Worm (Caenorhabditis elegans) whole organism, L2 larva: ENCODE data around the gene cul-1.

Experiments used
- C34F6.9 ChIP-seq: fragments of 150-350 bp; optimal IDR thresholded peaks from 2 replicates; lab custom pipeline; 2014; ENCODE audit warnings: missing biosample characterization, missing genetic modification characterization
- F13H6.1 ChIP-seq: sonication (generic microtip); optimal IDR thresholded peaks from 2 replicates; lab custom pipeline; 2016; ENCODE audit warnings: missing genetic modification characterization, missing compliant biosample characterization
- Y55F3AM.14 ChIP-seq: fragments of 200-800 bp; sonication (Bioruptor generic); optimal IDR thresholded peaks from 2 replicates; lab custom pipeline; 2018; ENCODE audit warnings: mild to moderate bottlenecking, missing genetic modification characterization, missing compliant biosample characterization
- ZK546.5 ChIP-seq: sonication (generic microtip); optimal IDR thresholded peaks from 2 replicates; lab custom pipeline; 2017; ENCODE audit warnings: missing biosample characterization, missing genetic modification characterization
- alr-1 ChIP-seq: fragments of 150-350 bp; optimal IDR thresholded peaks from 2 replicates; lab custom pipeline; 2014; ENCODE audit warnings: missing biosample characterization, missing genetic modification characterization
- ama-1 ChIP-seq: fragments of 150-350 bp; optimal IDR thresholded peaks from 2 replicates; lab custom pipeline; 2018; ENCODE audit warnings: inconsistent platforms
- blmp-1 ChIP-seq: sonication (generic microtip); optimal IDR thresholded peaks from 2 replicates; lab custom pipeline; 2017; ENCODE audit warnings: missing genetic modification characterization, mild to moderate bottlenecking, missing compliant biosample characterization, antibody characterized with exemption, moderate library complexity; ENCODE audit not compliant: insufficient read depth
- ceh-16 ChIP-seq: fragments of 150-350 bp; optimal IDR thresholded peaks from 2 replicates; lab custom pipeline; 2014; ENCODE audit warnings: missing biosample characterization, missing genetic modification characterization
- ceh-82 ChIP-seq: fragments of 150-350 bp; optimal IDR thresholded peaks from 2 replicates; lab custom pipeline; 2014; ENCODE audit warnings: missing biosample characterization, missing genetic modification characterization
- crh-2 ChIP-seq: sonication (generic microtip); optimal IDR thresholded peaks from 2 replicates; lab custom pipeline; 2017; ENCODE audit warnings: missing biosample characterization, missing genetic modification characterization
- egl-27 ChIP-seq: sonication (generic microtip); optimal IDR thresholded peaks from 3 replicates; lab custom pipeline; 2017; ENCODE audit warnings: missing biosample characterization, missing genetic modification reagents, missing genetic modification characterization
- elt-1 ChIP-seq: fragments of 150-350 bp; optimal IDR thresholded peaks from 2 replicates; lab custom pipeline; 2014; ENCODE audit warnings: missing biosample characterization, missing genetic modification characterization
- elt-3 ChIP-seq: sonication (generic microtip); optimal IDR thresholded peaks from 2 replicates; lab custom pipeline; 2017; ENCODE audit warnings: missing biosample characterization, missing genetic modification characterization
- fos-1 ChIP-seq: fragments of 150-350 bp; optimal IDR thresholded peaks from 2 replicates; lab custom pipeline; 2014; ENCODE audit warnings: missing biosample characterization, missing genetic modification characterization
- gmeb-1 ChIP-seq: fragments of 150-350 bp; optimal IDR thresholded peaks from 2 replicates; lab custom pipeline; 2014; ENCODE audit warnings: missing biosample characterization, missing genetic modification characterization
- lin-11 ChIP-seq: fragments of 150-350 bp; sonication (generic microtip); optimal IDR thresholded peaks from 2 replicates; lab custom pipeline; 2014; ENCODE audit warnings: missing biosample characterization, missing genetic modification characterization, inconsistent platforms, mixed read lengths
- lin-13 ChIP-seq: fragments of 150-350 bp; optimal IDR thresholded peaks from 2 replicates; lab custom pipeline; 2014; ENCODE audit warnings: missing biosample characterization, missing genetic modification reagents, missing genetic modification characterization
- lsy-2 ChIP-seq, 2 experiments: fragments of 150-350 bp in 1 of 2; sonication (generic microtip) in 1 of 2; optimal IDR thresholded peaks; 2 replicates each; lab custom pipeline; 2014 to 2017; ENCODE audit warnings: missing biosample characterization in 2 of 2, missing genetic modification characterization in 2 of 2
- nhr-11 ChIP-seq: fragments of 150-350 bp; optimal IDR thresholded peaks from 2 replicates; lab custom pipeline; 2014; ENCODE audit warnings: missing biosample characterization, missing genetic modification characterization
- nhr-129 ChIP-seq: fragments of 150-350 bp; optimal IDR thresholded peaks from 2 replicates; lab custom pipeline; 2014; ENCODE audit warnings: missing biosample characterization, missing genetic modification characterization
- nhr-21 ChIP-seq: fragments of 150-350 bp; optimal IDR thresholded peaks from 2 replicates; lab custom pipeline; 2014; ENCODE audit warnings: missing biosample characterization, missing genetic modification characterization
- nhr-237 ChIP-seq: fragments of 150-350 bp; optimal IDR thresholded peaks from 2 replicates; lab custom pipeline; 2014; ENCODE audit warnings: missing biosample characterization, missing genetic modification characterization
- nhr-25 ChIP-seq: fragments of 150-350 bp; sonication (generic microtip); optimal IDR thresholded peaks from 3 replicates; lab custom pipeline; 2014; ENCODE audit warnings: missing biosample characterization, missing genetic modification characterization
- nhr-77 ChIP-seq: fragments of 150-350 bp; optimal IDR thresholded peaks from 2 replicates; lab custom pipeline; 2014; ENCODE audit warnings: missing biosample characterization, missing genetic modification characterization
- peb-1 ChIP-seq: fragments of 150-350 bp; optimal IDR thresholded peaks from 2 replicates; lab custom pipeline; 2014; ENCODE audit warnings: missing biosample characterization, missing genetic modification characterization
- sem-4 ChIP-seq: fragments of 150-350 bp; optimal IDR thresholded peaks from 2 replicates; lab custom pipeline; 2014; ENCODE audit warnings: missing biosample characterization, missing genetic modification reagents, missing genetic modification characterization
- skn-1 ChIP-seq: sonication (generic microtip); optimal IDR thresholded peaks from 2 replicates; lab custom pipeline; 2017; ENCODE audit warnings: missing biosample characterization, missing genetic modification characterization
- sma-3 ChIP-seq: sonication (generic microtip); optimal IDR thresholded peaks from 2 replicates; lab custom pipeline; 2016; ENCODE audit warnings: missing genetic modification reagents, missing genetic modification characterization, missing compliant biosample characterization
- snpc-4 ChIP-seq: fragments of 150-350 bp; optimal IDR thresholded peaks from 2 replicates; lab custom pipeline; 2014; ENCODE audit warnings: missing biosample characterization, missing genetic modification characterization
- unc-55 ChIP-seq: fragments of 150-350 bp; sonication (generic microtip); optimal IDR thresholded peaks from 3 replicates; lab custom pipeline; 2014; ENCODE audit warnings: missing biosample characterization, missing genetic modification reagents, missing genetic modification characterization
- unc-62 ChIP-seq: fragments of 150-350 bp; optimal IDR thresholded peaks from 2 replicates; lab custom pipeline; 2014; ENCODE audit warnings: missing biosample characterization, missing genetic modification reagents, missing genetic modification characterization
- zag-1 ChIP-seq: fragments of 150-350 bp; optimal IDR thresholded peaks from 2 replicates; lab custom pipeline; 2014; ENCODE audit warnings: missing biosample characterization, missing genetic modification characterization
- ztf-1 ChIP-seq: fragments of 200-800 bp; sonication (Bioruptor generic); conservative IDR thresholded peaks from 2 replicates; pipeline ENCODE4 v1.3.6; 2022; ENCODE audit warnings: missing genetic modification characterization, missing compliant biosample characterization
- ztf-11 ChIP-seq: sonication (generic microtip); optimal IDR thresholded peaks from 2 replicates; lab custom pipeline; 2017; ENCODE audit warnings: missing biosample characterization, missing genetic modification characterization
- ztf-4 ChIP-seq: fragments of 150-350 bp; optimal IDR thresholded peaks from 2 replicates; lab custom pipeline; 2014; ENCODE audit warnings: missing biosample characterization, missing genetic modification characterization

cul-1 gene

ce11 chrIII:10518884-10519283, 47.8 kb downstream of the cul-1 start:
- TF ChIP-seq nhr-129 (tag; lab: Kevin White, UChicago) = no peak

- no peak for TF ChIP-seq unc-55 (GFP tag; lab: Kevin White, UChicago)
- TF ChIP-seq skn-1 (tag; lab: Kevin White, UChicago) = no peak
- no peak for TF ChIP-seq ztf-1 (GFP tag; lab: Robert Waterston, UW)
- no peak for TF ChIP-seq Y55F3AM.14 (GFP tag; lab: Kevin White, UChicago)
- TF ChIP-seq nhr-25 (tag; lab: Kevin White, UChicago) = no peak
- TF ChIP-seq zag-1 (tag; lab: Kevin White, UChicago) = no peak
- TF ChIP-seq gmeb-1 (tag; lab: Kevin White, UChicago) = no peak
- TF ChIP-seq crh-2 (tag; lab: Kevin White, UChicago) = no peak
- no peak for TF ChIP-seq alr-1 (tag; lab: Kevin White, UChicago)
- TF ChIP-seq nhr-237 (tag; lab: Kevin White, UChicago) = no peak
- TF ChIP-seq, all 48 proteins: peak for 0
These were observed 48.6 kb downstream of the cul-1 start for ce11 chrIII:10519615-10520014.

- TF ChIP-seq ama-1 (no peak), snpc-4 (tag; lab: Kevin White, UChicago) (no peak), egl-27 (tag; lab: Kevin White, UChicago) (no peak), nhr-77 (no peak), F13H6.1 (tag; lab: Kevin White, UChicago) (peak; percentile 61), lin-11 (tag; lab: Kevin White, UChicago) (no peak), C34F6.9 (tag; lab: Kevin White, UChicago) (peak; percentile 6), blmp-1 (tag; lab: Kevin White, UChicago) (no peak), crh-2 (tag; lab: Kevin White, UChicago) (no peak), nhr-21 (tag; lab: Kevin White, UChicago) (no peak), ceh-16 (tag; lab: Kevin White, UChicago) (no peak), elt-3 (tag; lab: Kevin White, UChicago) (no peak), nhr-237 (tag; lab: Kevin White, UChicago) (no peak), peb-1 (tag; lab: Kevin White, UChicago) (no peak), nhr-25 (tag; lab: Kevin White, UChicago) (no peak), nhr-129 (tag; lab: Kevin White, UChicago) (peak; percentile 14), unc-62 (no peak), ztf-11 (tag; lab: Kevin White, UChicago) (no peak), gmeb-1 (tag; lab: Kevin White, UChicago) (no peak), ZK546.5 (tag; lab: Kevin White, UChicago) (no peak), ztf-4 (tag; lab: Kevin White, UChicago) (no peak), elt-1 (no peak), alr-1 (tag; lab: Kevin White, UChicago) (no peak), fos-1 (tag; lab: Kevin White, UChicago) (no peak), ceh-82 (tag; lab: Kevin White, UChicago) (no peak), sma-3 (GFP tag; lab: Kevin White, UChicago) (no peak), lsy-2 (tag; optimal IDR thresholded peaks at IDR 0.05; lab: Kevin White, UChicago) (peak in 1 of 2 experiments; percentile 7)
These were observed 49.5 kb downstream of the cul-1 start, which contains the start of gene unc-49 for ce11 chrIII:10520523-10520922. Gene unc-49, plus strand, starts transcription at chrIII:10520762.

ce11 chrIII:10521219-10521618, 50.2 kb downstream of the cul-1 start:
- TF ChIP-seq ztf-11 (tag; lab: Kevin White, UChicago) = no peak
- TF ChIP-seq alr-1 (tag; lab: Kevin White, UChicago) = no peak
- TF ChIP-seq blmp-1 (tag; lab: Kevin White, UChicago) = no peak
- TF ChIP-seq zag-1 (tag; lab: Kevin White, UChicago) = no peak
- no peak for TF ChIP-seq lin-13 (GFP tag; lab: Kevin White, UChicago)
- no peak for TF ChIP-seq ztf-4 (tag; lab: Kevin White, UChicago)
- TF ChIP-seq sem-4 (tag; lab: Kevin White, UChicago) = no peak
- TF ChIP-seq elt-3 (tag; lab: Kevin White, UChicago) = no peak
- no peak for TF ChIP-seq snpc-4 (tag; lab: Kevin White, UChicago)
- TF ChIP-seq C34F6.9 (tag; lab: Kevin White, UChicago) = no peak
- no peak for TF ChIP-seq nhr-11
- no peak for TF ChIP-seq peb-1 (tag; lab: Kevin White, UChicago)
- no peak for TF ChIP-seq lin-11 (tag; lab: Kevin White, UChicago)
- TF ChIP-seq ZK546.5 (tag; lab: Kevin White, UChicago) = no peak
- no peak for TF ChIP-seq unc-62
- no peak for TF ChIP-seq nhr-129 (tag; lab: Kevin White, UChicago)
- TF ChIP-seq nhr-25 (tag; lab: Kevin White, UChicago) = no peak
- TF ChIP-seq ceh-82 (tag; lab: Kevin White, UChicago) = no peak
